Worm (Caenorhabditis elegans) whole organism, midembryonic: ENCODE data around the gene dhs-14.

Experiments
- T22C8.4 ChIP-seq: fragments of 200-800 bp; sonication (Bioruptor generic); IDR thresholded peaks from 2 replicates; pipeline ENCODE4 v1.3.6; 2022; ENCODE audit warnings: missing genetic modification characterization, missing compliant biosample characterization
- cog-1 ChIP-seq: sonication (generic microtip); optimal IDR thresholded peaks from 2 replicates; lab custom pipeline; 2016; ENCODE audit warnings: missing genetic modification characterization, missing compliant biosample characterization
- flt-1 ChIP-seq: fragments of 200-800 bp; sonication (Bioruptor generic); IDR thresholded peaks from 2 replicates; pipeline ENCODE4 v1.3.6; 2022; ENCODE audit warnings: missing genetic modification characterization, missing compliant biosample characterization
- klf-2 ChIP-seq: fragments of 200-800 bp; sonication (Bioruptor generic); conservative IDR thresholded peaks from 2 replicates; pipeline ENCODE4 v1.3.6; 2022; ENCODE audit warnings: missing genetic modification reagents, missing genetic modification characterization, missing compliant biosample characterization
- med-1 ChIP-seq: sonication (generic microtip); optimal IDR thresholded peaks from 2 replicates; lab custom pipeline; 2017; ENCODE audit warnings: missing genetic modification characterization, mild to moderate bottlenecking, missing compliant biosample characterization, antibody characterized with exemption, missing genetic modification reagents; ENCODE audit not compliant: insufficient read depth
- ref-1 ChIP-seq: fragments of 200-800 bp; sonication (Bioruptor generic); conservative IDR thresholded peaks from 2 replicates; pipeline ENCODE4 v1.3.6; 2022; ENCODE audit warnings: missing genetic modification reagents, missing genetic modification characterization, missing compliant biosample characterization
- tab-1 ChIP-seq: fragments of 200-800 bp; sonication (Bioruptor generic); IDR thresholded peaks from 2 replicates; pipeline ENCODE4 v1.3.6; 2022; ENCODE audit warnings: missing genetic modification characterization, missing compliant biosample characterization
- ztf-23 ChIP-seq: fragments of 200-800 bp; sonication (Bioruptor generic); IDR thresholded peaks from 2 replicates; pipeline ENCODE4 v1.3.6; 2022; ENCODE audit warnings: missing genetic modification reagents, missing genetic modification characterization, missing compliant biosample characterization
- ztf-29 ChIP-seq: fragments of 200-800 bp; sonication (Bioruptor generic); IDR thresholded peaks from 2 replicates; pipeline ENCODE4 v1.3.6; 2022; ENCODE audit warnings: missing genetic modification reagents, missing genetic modification characterization, missing compliant biosample characterization

dhs-14 gene

DNA sequence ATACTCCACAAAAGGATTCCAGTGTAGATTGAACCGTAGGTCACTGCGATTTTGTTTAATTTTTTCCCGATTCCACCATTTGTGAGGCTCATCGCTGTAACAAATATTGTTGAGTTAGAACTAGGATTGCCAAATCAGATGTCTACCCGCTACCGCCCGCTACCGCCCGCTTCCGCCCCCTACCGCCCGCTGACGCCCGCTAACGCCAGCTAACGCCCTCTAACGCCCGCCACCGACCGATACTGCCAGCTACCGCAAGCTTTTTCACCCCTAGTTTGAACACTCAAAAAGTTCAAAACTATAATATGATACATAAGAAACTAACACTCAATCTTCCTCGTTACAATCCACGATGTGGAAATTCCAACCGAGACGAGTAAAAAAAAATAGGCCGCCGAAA is 6.6 kb downstream of the dhs-14 start:
- TF ChIP-seq klf-2 (0 out of 2 replicates have a peak, but pooled peaks have one; percentile 11), ztf-29 (GFP tag; lab: Robert Waterston, UW) (no peak), tab-1 (0 out of 2 replicates have a peak, but pooled peaks have one; percentile 39)

DNA sequence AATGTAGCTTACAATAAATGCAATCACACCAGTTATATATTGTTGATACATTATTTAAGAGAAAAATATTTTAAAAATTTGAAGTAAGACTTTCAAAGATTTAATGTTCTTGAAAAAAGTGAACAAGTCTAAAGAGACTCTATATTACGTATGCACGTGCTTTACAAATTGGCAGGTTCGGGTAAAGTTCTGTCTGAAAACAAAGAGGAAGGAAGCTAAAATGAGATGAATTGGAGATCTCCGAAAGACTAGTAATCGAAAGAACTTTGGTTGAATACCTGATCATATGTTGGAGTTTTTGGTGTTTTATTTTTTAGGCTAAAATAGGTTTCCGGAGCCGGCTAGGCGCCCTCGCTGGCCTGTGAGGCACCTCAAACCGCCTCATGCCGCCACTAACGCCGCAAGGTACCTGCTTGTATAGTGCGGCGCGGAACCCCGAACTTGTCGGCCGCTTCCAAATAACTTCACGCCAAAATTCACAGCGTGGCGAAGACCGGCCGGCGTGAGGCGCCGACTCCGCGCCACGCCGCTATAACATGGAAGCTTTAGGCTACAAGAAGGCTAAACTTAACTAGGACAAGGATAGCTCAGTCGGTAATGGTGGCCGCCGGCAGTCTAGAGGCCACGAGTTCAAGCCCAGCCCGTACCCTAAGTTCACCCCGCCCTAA is 7.6 kb downstream of the dhs-14 start, which contains the start of gene srx-28:
srx-28 (minus strand) TSS at position 51 of the 668 bp plus-strand sequence.
- TF ChIP-seq klf-2 (no peak), ref-1 (GFP tag; lab: Robert Waterston, UW) (no peak), ztf-23 (GFP tag; lab: Robert Waterston, UW) (no peak), ztf-29 (GFP tag; lab: Robert Waterston, UW) (no peak), tab-1 (no peak), med-1 (GFP tag; lab: Kevin White, UChicago) (no peak), flt-1 (no peak), T22C8.4 (no peak), cog-1 (tag; lab: Kevin White, UChicago) (no peak)

DNA sequence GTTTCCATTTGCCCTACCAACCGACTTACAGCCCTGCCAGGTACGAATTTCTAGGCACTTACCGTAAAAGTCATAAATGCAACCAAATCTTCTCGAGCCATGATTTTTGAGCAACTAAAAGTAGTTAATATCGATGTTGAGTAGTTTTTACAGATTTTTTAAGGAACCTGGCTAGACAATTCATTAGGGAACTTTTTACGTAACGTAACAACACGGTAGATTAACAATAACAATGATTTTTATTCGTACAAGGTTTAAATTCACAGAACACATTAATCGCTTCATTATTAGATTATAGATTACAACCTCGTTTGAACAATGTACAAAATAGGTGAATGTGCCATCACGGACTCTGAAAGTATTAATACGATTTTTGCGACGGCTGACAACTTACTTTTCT is 12.0 kb downstream of the dhs-14 start, which contains the start of gene srx-26:
srx-26 (minus strand) TSS at position 101 of the 400 bp plus-strand sequence.
- TF ChIP-seq cog-1 (tag; lab: Kevin White, UChicago) (no peak), tab-1 (no peak), T22C8.4 (no peak), flt-1 (no peak)

DNA sequence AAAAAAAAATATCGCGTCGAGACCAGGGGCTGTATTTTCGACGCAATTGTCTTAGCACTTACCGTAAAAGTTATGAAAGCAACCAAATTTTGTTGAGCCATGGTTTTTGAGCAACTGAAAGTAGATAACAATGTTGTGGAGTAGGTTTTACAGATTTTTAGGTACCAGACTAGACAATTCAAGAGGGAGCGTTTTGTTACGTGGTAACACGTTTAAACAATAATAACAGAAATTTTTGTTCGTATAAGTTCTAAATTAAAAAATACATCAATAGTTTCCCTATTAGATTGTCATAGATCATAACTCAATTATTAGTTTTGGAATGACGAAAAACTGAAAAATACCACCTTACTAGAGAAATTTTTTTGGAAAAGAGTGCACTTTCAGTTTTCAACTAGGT is 15.0 kb downstream of the dhs-14 start, which contains the start of gene srx-24:
srx-24 (minus strand) TSS at position 101 of the 400 bp plus-strand sequence.
- no peak for TF ChIP-seq med-1 (GFP tag; lab: Kevin White, UChicago)
- no peak for TF ChIP-seq flt-1
- TF ChIP-seq ztf-29 (GFP tag; lab: Robert Waterston, UW) = no peak
- no peak for TF ChIP-seq klf-2
- no peak for TF ChIP-seq T22C8.4
- no peak for TF ChIP-seq cog-1 (tag; lab: Kevin White, UChicago)
- TF ChIP-seq tab-1 = no peak
- no peak for TF ChIP-seq ztf-23 (GFP tag; lab: Robert Waterston, UW)
- no peak for TF ChIP-seq ref-1 (GFP tag; lab: Robert Waterston, UW)

DNA sequence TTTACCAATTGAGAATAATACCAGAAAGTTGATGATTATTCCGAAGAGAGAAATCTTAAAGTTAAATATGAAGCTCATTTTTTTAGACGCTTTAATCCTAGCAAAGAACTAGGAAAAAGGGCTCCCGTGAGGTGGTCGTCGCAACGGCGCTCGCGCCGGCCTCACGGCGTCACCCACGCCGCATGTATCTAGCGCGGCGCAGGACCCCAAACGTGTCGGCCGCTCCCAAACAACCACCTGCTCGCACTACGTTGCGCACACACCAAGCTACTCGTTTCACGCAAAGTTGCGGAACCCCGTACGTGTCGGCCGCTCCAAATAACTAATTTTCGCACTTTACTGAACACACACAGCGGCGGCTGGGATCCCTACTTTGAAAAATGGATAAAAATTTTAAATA is 18.6 kb downstream of the dhs-14 start:
- no peak for TF ChIP-seq tab-1
- no peak for TF ChIP-seq flt-1
- TF ChIP-seq ztf-23 (GFP tag; lab: Robert Waterston, UW) = no peak
- TF ChIP-seq med-1 (GFP tag; lab: Kevin White, UChicago) = no peak
- no peak for TF ChIP-seq klf-2
- no peak for TF ChIP-seq ref-1 (GFP tag; lab: Robert Waterston, UW)
- TF ChIP-seq T22C8.4 = no peak
- no peak for TF ChIP-seq cog-1 (tag; lab: Kevin White, UChicago)
- TF ChIP-seq ztf-29 (GFP tag; lab: Robert Waterston, UW) = no peak

DNA sequence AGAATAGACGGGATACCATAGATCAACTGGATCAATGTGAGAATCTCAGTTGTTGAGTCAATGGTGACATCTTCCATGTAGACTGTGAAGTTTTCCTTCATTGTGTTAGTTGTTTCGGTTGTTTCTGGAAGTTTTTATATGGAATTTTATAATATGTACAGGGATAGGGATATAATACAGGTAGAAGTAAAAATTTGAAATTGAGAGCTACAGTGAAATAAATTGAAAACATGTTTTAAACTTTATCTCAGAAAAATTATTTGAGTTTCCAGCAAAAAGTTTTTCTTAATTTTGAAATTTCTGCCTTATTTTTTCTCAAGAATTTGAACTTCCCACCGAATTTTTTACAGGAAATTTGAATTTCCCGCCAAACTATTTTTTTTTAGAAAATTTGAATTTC is 22.7 kb downstream of the dhs-14 start, which contains the start of gene srg-62:
srg-62 (minus strand) TSS at position 101 of the 400 bp plus-strand sequence.
- no peak for TF ChIP-seq ztf-29 (GFP tag; lab: Robert Waterston, UW)
- TF ChIP-seq klf-2 = no peak
- no peak for TF ChIP-seq tab-1
- TF ChIP-seq ref-1 (GFP tag; lab: Robert Waterston, UW) = no peak
- TF ChIP-seq med-1 (GFP tag; lab: Kevin White, UChicago) = no peak
- TF ChIP-seq T22C8.4 = no peak
- no peak for TF ChIP-seq cog-1 (tag; lab: Kevin White, UChicago)
- TF ChIP-seq ztf-23 (GFP tag; lab: Robert Waterston, UW) = no peak
- TF ChIP-seq flt-1 = no peak

DNA sequence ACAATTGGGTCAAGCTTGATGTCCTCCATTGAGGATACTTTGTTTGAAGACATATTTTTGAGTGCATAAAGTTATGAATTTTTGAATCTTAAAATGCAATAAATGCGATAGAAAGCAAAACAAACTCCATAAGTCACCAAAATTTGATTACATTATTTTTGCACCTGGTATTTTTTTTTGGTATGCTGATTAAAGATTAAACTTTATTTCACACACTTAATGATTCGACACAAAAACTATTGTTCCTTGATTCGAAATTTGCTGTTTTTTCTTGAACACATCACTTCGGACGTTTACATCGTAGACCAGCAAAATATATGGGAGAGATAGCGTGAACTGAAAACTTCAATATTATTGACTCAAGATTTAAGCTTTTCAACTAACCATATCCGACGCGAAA is 24.8 kb downstream of the dhs-14 start, which contains the start of gene srg-61:
srg-61 (minus strand) TSS at position 101 of the 400 bp plus-strand sequence.
- no peak for TF ChIP-seq flt-1
- no peak for TF ChIP-seq ztf-23 (GFP tag; lab: Robert Waterston, UW)
- no peak for TF ChIP-seq ref-1 (GFP tag; lab: Robert Waterston, UW)
- no peak for TF ChIP-seq ztf-29 (GFP tag; lab: Robert Waterston, UW)
- no peak for TF ChIP-seq klf-2
- no peak for TF ChIP-seq med-1 (GFP tag; lab: Kevin White, UChicago)
- no peak for TF ChIP-seq T22C8.4
- TF ChIP-seq tab-1 = no peak
- no peak for TF ChIP-seq cog-1 (tag; lab: Kevin White, UChicago)

DNA sequence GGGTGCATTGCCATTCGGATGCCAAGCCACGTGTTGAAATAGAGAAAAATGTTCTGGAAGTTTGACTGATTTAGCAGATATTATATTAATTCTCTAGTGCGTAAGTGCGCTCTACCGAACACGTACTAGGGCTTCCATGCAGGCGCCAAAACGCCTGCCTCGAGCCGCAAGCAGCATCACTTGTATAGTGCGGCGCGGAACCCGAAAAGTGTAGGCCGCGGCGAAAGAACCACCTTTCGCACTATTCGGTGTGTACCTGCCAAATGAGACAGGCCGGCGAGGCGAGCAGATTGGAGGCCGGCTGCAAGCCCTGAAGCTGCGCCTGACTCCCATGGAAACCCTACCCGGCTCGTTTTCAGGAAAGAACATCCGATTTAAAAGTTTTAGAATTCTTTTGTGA is 25.4 kb downstream of the dhs-14 start:
- TF ChIP-seq flt-1 = 0 out of 2 replicates have a peak, but pooled peaks have one; percentile 14
- no peak for TF ChIP-seq med-1 (GFP tag; lab: Kevin White, UChicago)

DNA sequence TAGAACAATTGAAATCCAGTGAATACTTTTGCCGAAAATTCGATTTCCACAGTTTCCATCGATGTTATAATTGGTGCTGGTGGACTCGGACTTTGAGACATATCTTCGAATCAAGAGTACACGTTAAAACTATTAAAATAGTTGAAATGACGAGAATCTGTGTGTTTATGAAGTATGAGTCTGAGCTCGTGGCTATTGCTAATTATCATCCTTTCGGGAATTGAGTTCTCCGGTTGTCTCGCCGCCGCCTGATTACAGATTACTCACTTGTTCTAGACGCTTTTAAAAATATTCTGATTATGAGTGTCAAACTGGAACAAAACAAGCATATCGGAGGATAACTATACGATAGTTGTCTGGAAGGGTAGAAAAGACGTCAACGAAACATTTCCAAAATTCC is 26.8 kb downstream of the dhs-14 start, which contains the start of gene srg-56:
srg-56 (minus strand) TSS at position 101 of the 400 bp plus-strand sequence.
- TF ChIP-seq ztf-23 (GFP tag; lab: Robert Waterston, UW) (no peak), tab-1 (no peak), flt-1 (no peak), T22C8.4 (no peak), ref-1 (GFP tag; lab: Robert Waterston, UW) (no peak), ztf-29 (GFP tag; lab: Robert Waterston, UW) (no peak), cog-1 (tag; lab: Kevin White, UChicago) (no peak), klf-2 (no peak), med-1 (GFP tag; lab: Kevin White, UChicago) (no peak)

DNA sequence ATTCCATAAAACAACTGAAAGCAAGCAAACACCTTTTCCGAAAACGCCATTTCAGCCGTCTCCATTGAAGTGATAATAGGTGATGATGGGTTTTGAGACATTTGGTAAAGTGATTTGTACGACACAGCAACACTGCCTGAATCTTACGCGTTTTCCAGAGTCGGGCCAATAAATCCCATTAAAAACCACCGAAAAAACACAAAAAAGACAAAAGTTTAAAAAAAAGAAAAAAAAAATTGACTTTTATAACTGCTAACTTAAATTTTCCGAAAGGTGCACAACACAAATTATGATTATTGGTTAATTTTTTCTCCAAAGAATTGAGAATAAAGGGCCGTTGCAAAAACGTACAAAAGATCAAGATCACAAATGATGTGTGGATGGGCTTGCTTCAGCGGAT is 30.6 kb downstream of the dhs-14 start, which contains the start of gene srg-57:
srg-57 (minus strand) TSS at position 101 of the 400 bp plus-strand sequence.
- TF ChIP-seq ztf-29 (GFP tag; lab: Robert Waterston, UW) (no peak), klf-2 (no peak), tab-1 (no peak), ref-1 (GFP tag; lab: Robert Waterston, UW) (no peak), flt-1 (no peak), T22C8.4 (no peak), cog-1 (tag; lab: Kevin White, UChicago) (no peak), med-1 (GFP tag; lab: Kevin White, UChicago) (no peak), ztf-23 (GFP tag; lab: Robert Waterston, UW) (no peak)
